Fruit fly (Drosophila melanogaster): ENCODE measurements around the gene CG13033.

DNA sequence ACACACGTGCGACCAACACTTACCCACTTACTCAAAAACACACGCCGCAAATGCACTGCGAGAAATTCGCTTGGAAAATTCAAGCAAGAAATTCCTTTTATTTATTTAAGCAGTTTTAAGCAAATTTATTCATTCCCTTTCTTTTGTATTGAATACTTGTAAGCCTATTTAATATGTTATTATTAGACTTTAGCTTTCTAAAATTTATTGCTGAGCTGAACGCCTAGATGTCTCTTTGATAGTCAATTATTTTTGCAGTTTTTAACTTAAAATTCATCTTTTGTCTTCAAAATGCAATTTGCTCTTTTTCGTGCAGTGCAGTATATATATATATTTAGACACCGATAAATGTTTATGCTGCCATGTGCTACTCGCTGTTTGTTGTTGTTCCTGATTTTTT is 11.5 kb downstream of the CG13033 start:
- TF ChIP-seq dac (GFP tag; optimal IDR thresholded peaks at IDR 0.05) (no peak), Met (GFP tag; optimal IDR thresholded peaks at IDR 0.05) (no peak)

Data from whole organism, prepupa.